Worm (Caenorhabditis elegans) whole organism, L4 larva: ENCODE results near the gene srh-36.

ENCODE experiments used
- F10B5.3 ChIP-seq: sonication (generic microtip); optimal IDR thresholded peaks from 2 replicates; lab custom pipeline; 2016; ENCODE audit warnings: mild to moderate bottlenecking, missing genetic modification characterization, missing compliant biosample characterization
- Y105C5A.15 ChIP-seq: fragments of 200-800 bp; sonication (Bioruptor generic); IDR thresholded peaks from 2 replicates; pipeline ENCODE4 v1.3.6; 2022; ENCODE audit warnings: missing genetic modification characterization, missing compliant biosample characterization
- jun-1 ChIP-seq: fragments of 150-350 bp; optimal IDR thresholded peaks from 2 replicates; lab custom pipeline; 2014; ENCODE audit warnings: missing biosample characterization, missing genetic modification reagents, missing genetic modification characterization
- lin-15B ChIP-seq: fragments of 150-350 bp; sonication (generic microtip); optimal IDR thresholded peaks from 3 replicates; lab custom pipeline; 2014; ENCODE audit warnings: missing biosample characterization, missing genetic modification characterization
- pha-4 ChIP-seq, 2 experiments: fragments of 150-350 bp in 1 of 2; fragments of 200-800 bp in 1 of 2; sonication (Bioruptor generic) in 1 of 2; IDR thresholded peaks in 1 of 2; optimal IDR thresholded peaks in 1 of 2; 2 replicates each; pipeline versions ENCODE4 v1.3.6 to Lab custom; 2014 to 2022; ENCODE audit warnings: missing genetic modification characterization in 2 of 2, missing genetic modification reagents in 2 of 2, missing biosample characterization in 1 of 2, missing compliant biosample characterization in 1 of 2
- pqm-1 ChIP-seq: sonication (generic microtip); optimal IDR thresholded peaks from 2 replicates; lab custom pipeline; 2017; ENCODE audit warnings: missing biosample characterization, missing genetic modification characterization
- saeg-2 ChIP-seq: fragments of 200-800 bp; sonication (Bioruptor generic); IDR thresholded peaks from 2 replicates; pipeline ENCODE4 v1.3.6; 2022; ENCODE audit warnings: missing genetic modification reagents, missing genetic modification characterization, missing compliant biosample characterization
- unc-130 ChIP-seq: sonication (generic microtip); optimal IDR thresholded peaks from 2 replicates; lab custom pipeline; 2016; ENCODE audit warnings: missing genetic modification reagents, missing genetic modification characterization, missing compliant biosample characterization
- unc-62 ChIP-seq, 3 experiments: fragments of 150-350 bp in 1 of 3; sonication (generic microtip); optimal IDR thresholded peaks in 2 of 3; peaks in 1 of 3; 1 replicate in 1 of 3; 2 replicates in 2 of 3; lab custom pipeline; 2014 to 2017; ENCODE audit warnings: missing biosample characterization in 3 of 3, missing genetic modification characterization in 3 of 3, missing genetic modification reagents in 3 of 3, missing genotype in 1 of 3
- ztf-11 ChIP-seq: fragments of 150-350 bp; optimal IDR thresholded peaks from 2 replicates; lab custom pipeline; 2014; ENCODE audit warnings: missing biosample characterization, missing genetic modification characterization

- no peak for TF ChIP-seq F10B5.3 (tag; lab: Kevin White, UChicago)
- TF ChIP-seq lin-15B (tag; lab: Kevin White, UChicago), result no peak
- no peak for TF ChIP-seq ztf-11 (tag; lab: Kevin White, UChicago)
- TF ChIP-seq saeg-2, result no peak
- no peak for TF ChIP-seq pqm-1
- TF ChIP-seq unc-130 (GFP tag; lab: Kevin White, UChicago), result no peak
- no peak for TF ChIP-seq jun-1
- TF ChIP-seq Y105C5A.15 (GFP tag; lab: Robert Waterston, UW), result no peak
- peak in 1 of 2 experiments; percentile 17 for TF ChIP-seq unc-62 (GFP tag; optimal IDR thresholded peaks at IDR 0.05 in 1 of 2; lab: Kevin White, UChicago)
- no peak for TF ChIP-seq unc-62 (tag; optimal IDR thresholded peaks at IDR 0.05; lab: Kevin White, UChicago)
- no peak for TF ChIP-seq pha-4 (GFP tag; IDR thresholded peaks at IDR 0.05; lab: Robert Waterston, UW)
- TF ChIP-seq pha-4 (tag; optimal IDR thresholded peaks at IDR 0.05; lab: Kevin White, UChicago), result no peak
Measured at ce11 chrV:2861505-2861904, 40.0 kb upstream of the srh-36 start, which contains the start of gene srh-270.
